Fruit fly (Drosophila melanogaster) whole organism, embryonic: ENCODE data around the gene Mtpalpha.

Experiments
- ATbp ChIP-seq: fragments of 200-800 bp; sonication (Bioruptor generic); optimal IDR thresholded peaks from 2 replicates; lab custom pipeline; 2017; ENCODE audit warnings: missing biosample characterization, mild to moderate bottlenecking, missing genetic modification characterization, missing genetic modification reagents
- Aef1 ChIP-seq: fragments of 200-800 bp; sonication (Bioruptor generic); IDR thresholded peaks from 3 replicates; pipeline ENCODE4 v1.3.6; 2022; ENCODE audit warnings: missing biosample characterization, missing genetic modification characterization
- CG10979 ChIP-seq: fragments of 200-800 bp; sonication (Bioruptor generic); optimal IDR thresholded peaks from 2 replicates; lab custom pipeline; 2018; ENCODE audit warnings: missing biosample characterization, mild to moderate bottlenecking, missing genetic modification characterization, moderate library complexity
- CG11398 ChIP-seq: fragments of 200-800 bp; sonication (Bioruptor generic); optimal IDR thresholded peaks from 2 replicates; lab custom pipeline; 2016; ENCODE audit warnings: missing biosample characterization, missing genetic modification characterization
- CG13296 ChIP-seq: fragments of 200-800 bp; sonication (Bioruptor generic); optimal IDR thresholded peaks from 3 replicates; lab custom pipeline; 2018; ENCODE audit warnings: missing biosample characterization, mild to moderate bottlenecking, missing genetic modification characterization
- CG13424 ChIP-seq: fragments of 200-800 bp; sonication (Bioruptor generic); optimal IDR thresholded peaks from 2 replicates; lab custom pipeline; 2019; ENCODE audit warnings: missing biosample characterization, mild to moderate bottlenecking, missing genetic modification characterization, moderate library complexity
- CG13894 ChIP-seq: fragments of 200-800 bp; sonication (Bioruptor generic); optimal IDR thresholded peaks from 3 replicates; lab custom pipeline; 2018; ENCODE audit warnings: missing biosample characterization, mild to moderate bottlenecking, missing genetic modification characterization, moderate library complexity
- CG14050 ChIP-seq: fragments of 200-800 bp; sonication (Bioruptor generic); IDR thresholded peaks from 3 replicates; pipeline ENCODE4 v1.3.6; 2022; ENCODE audit warnings: missing biosample characterization, missing genetic modification characterization
- CG14710 ChIP-seq: fragments of 200-800 bp; sonication (Bioruptor generic); optimal IDR thresholded peaks from 3 replicates; lab custom pipeline; 2019; ENCODE audit warnings: missing biosample characterization, mild to moderate bottlenecking, missing genetic modification characterization, moderate library complexity
- CG15479 ChIP-seq: fragments of 200-800 bp; sonication (Bioruptor generic); optimal IDR thresholded peaks from 3 replicates; lab custom pipeline; 2019; ENCODE audit warnings: missing biosample characterization, mild to moderate bottlenecking, missing genetic modification characterization, moderate library complexity
- CG16813 ChIP-seq: fragments of 200-800 bp; sonication (Bioruptor generic); IDR thresholded peaks from 3 replicates; pipeline ENCODE4 v1.3.6; 2022; ENCODE audit warnings: missing biosample characterization, missing genetic modification characterization; ENCODE audit not compliant: partially characterized antibody
- CG16815 ChIP-seq: fragments of 200-800 bp; sonication (Bioruptor generic); optimal IDR thresholded peaks from 3 replicates; lab custom pipeline; 2017; ENCODE audit warnings: missing biosample characterization, mild to moderate bottlenecking, missing genetic modification characterization
- CG17829 ChIP-seq: fragments of 200-800 bp; optimal IDR thresholded peaks from 2 replicates; lab custom pipeline; 2019; ENCODE audit warnings: missing biosample characterization, mild to moderate bottlenecking, missing genetic modification characterization, moderate library complexity
- CG2116 ChIP-seq: fragments of 200-800 bp; sonication (Bioruptor generic); optimal IDR thresholded peaks from 3 replicates; lab custom pipeline; 2018; ENCODE audit warnings: missing biosample characterization, mild to moderate bottlenecking, missing genetic modification characterization
- CG2199 ChIP-seq: fragments of 200-800 bp; sonication (Bioruptor generic); IDR thresholded peaks from 3 replicates; pipeline ENCODE4 v1.3.6; 2022; ENCODE audit warnings: missing biosample characterization, missing genetic modification characterization
- CG31224 ChIP-seq: fragments of 200-800 bp; sonication (Bioruptor generic); IDR thresholded peaks from 2 replicates; pipeline ENCODE4 v1.3.6; 2022; ENCODE audit warnings: missing biosample characterization, missing genetic modification characterization
- CG31365 ChIP-seq: fragments of 200-800 bp; sonication (Bioruptor generic); optimal IDR thresholded peaks from 2 replicates; lab custom pipeline; 2018; ENCODE audit warnings: missing biosample characterization, mild to moderate bottlenecking, missing genetic modification characterization
- CG31441 ChIP-seq: fragments of 200-800 bp; sonication (Bioruptor generic); IDR thresholded peaks from 2 replicates; pipeline ENCODE4 v1.3.6; 2022; ENCODE audit warnings: missing biosample characterization, missing genetic modification characterization
- CG43689 ChIP-seq: fragments of 200-800 bp; sonication (Bioruptor generic); IDR thresholded peaks from 2 replicates; pipeline ENCODE4 v1.3.6; 2022; ENCODE audit warnings: missing biosample characterization, missing genetic modification characterization
- CG4707 ChIP-seq: fragments of 200-800 bp; sonication (Bioruptor generic); optimal IDR thresholded peaks from 2 replicates; lab custom pipeline; 2018; ENCODE audit warnings: missing biosample characterization, mild to moderate bottlenecking, missing genetic modification characterization, moderate library complexity
- CG6254 ChIP-seq: fragments of 200-800 bp; sonication (Bioruptor generic); optimal IDR thresholded peaks from 3 replicates; lab custom pipeline; 2017; ENCODE audit warnings: mild to moderate bottlenecking, missing biosample characterization, missing genetic modification reagents, missing genetic modification characterization
- CG7357 ChIP-seq: fragments of 200-800 bp; sonication (Bioruptor generic); IDR thresholded peaks from 3 replicates; pipeline ENCODE4 v1.3.6; 2022; ENCODE audit warnings: missing biosample characterization, missing genetic modification characterization
- CG7556 ChIP-seq: fragments of 200-800 bp; sonication (Bioruptor generic); optimal IDR thresholded peaks from 2 replicates; lab custom pipeline; 2017; ENCODE audit warnings: missing biosample characterization, mild to moderate bottlenecking, missing genetic modification characterization
- CG7963 ChIP-seq: fragments of 200-800 bp; sonication (Bioruptor generic); IDR thresholded peaks from 3 replicates; pipeline ENCODE4 v1.3.6; 2022; ENCODE audit warnings: missing biosample characterization, missing genetic modification characterization; ENCODE audit not compliant: partially characterized antibody
- CG8924 ChIP-seq: fragments of 200-800 bp; optimal IDR thresholded peaks from 3 replicates; lab custom pipeline; 2019; ENCODE audit warnings: missing biosample characterization, mild to moderate bottlenecking, missing genetic modification characterization, moderate library complexity
- CG9727 ChIP-seq: fragments of 200-800 bp; sonication (Bioruptor generic); optimal IDR thresholded peaks from 3 replicates; lab custom pipeline; 2017; ENCODE audit warnings: missing biosample characterization, mild to moderate bottlenecking, missing genetic modification characterization
- CoRest ChIP-seq: fragments of 200-800 bp; sonication (Bioruptor generic); optimal IDR thresholded peaks from 3 replicates; lab custom pipeline; 2018; ENCODE audit warnings: missing biosample characterization, mild to moderate bottlenecking, missing genetic modification characterization, moderate library complexity
- Deaf1 ChIP-seq: fragments of 200-800 bp; optimal IDR thresholded peaks from 3 replicates; lab custom pipeline; 2019; ENCODE audit warnings: missing biosample characterization, mild to moderate bottlenecking, missing genetic modification characterization, moderate library complexity
- Dp ChIP-seq: fragments of 200-800 bp; sonication (Bioruptor generic); optimal IDR thresholded peaks from 2 replicates; lab custom pipeline; 2018; ENCODE audit warnings: missing biosample characterization, mild to moderate bottlenecking, missing genetic modification characterization, moderate library complexity
- E2f1 ChIP-seq: fragments of 200-800 bp; sonication (Bioruptor generic); IDR thresholded peaks from 2 replicates; pipeline ENCODE4 v1.3.6; 2022; ENCODE audit warnings: missing biosample characterization, missing genetic modification characterization
- Fer1 ChIP-seq: fragments of 200-800 bp; sonication (Bioruptor generic); optimal IDR thresholded peaks from 2 replicates; lab custom pipeline; 2017; ENCODE audit warnings: missing biosample characterization, mild to moderate bottlenecking, missing genetic modification characterization
- Gsc ChIP-seq: fragments of 200-800 bp; sonication (Bioruptor generic); IDR thresholded peaks from 2 replicates; pipeline ENCODE4 v1.3.6; 2022; ENCODE audit warnings: missing biosample characterization, missing genetic modification characterization
- HLH54F ChIP-seq: fragments of 200-800 bp; sonication (Bioruptor generic); optimal IDR thresholded peaks from 3 replicates; lab custom pipeline; 2016; ENCODE audit warnings: missing biosample characterization, missing genetic modification characterization
- Rx ChIP-seq: fragments of 200-800 bp; sonication (Bioruptor generic); IDR thresholded peaks from 2 replicates; pipeline ENCODE4 v1.3.6; 2022; ENCODE audit warnings: missing biosample characterization, missing genetic modification characterization
- Sry-β ChIP-seq: fragments of 200-800 bp; sonication (Bioruptor generic); optimal IDR thresholded peaks from 2 replicates; lab custom pipeline; 2018; ENCODE audit warnings: missing biosample characterization, mild to moderate bottlenecking, missing genetic modification characterization, moderate library complexity
- Xrp1 ChIP-seq: fragments of 200-800 bp; sonication (Bioruptor generic); IDR thresholded peaks from 2 replicates; pipeline ENCODE4 v1.3.6; 2022; ENCODE audit warnings: missing biosample characterization, missing genetic modification characterization
- cas ChIP-seq: fragments of 200-800 bp; sonication (Bioruptor generic); IDR thresholded peaks from 2 replicates; pipeline ENCODE4 v1.3.6; 2022; ENCODE audit warnings: missing biosample characterization, missing genetic modification characterization
- dmrt99B ChIP-seq: fragments of 200-800 bp; sonication (Bioruptor generic); optimal IDR thresholded peaks from 2 replicates; lab custom pipeline; 2018; ENCODE audit warnings: missing biosample characterization, mild to moderate bottlenecking, missing genetic modification characterization, moderate library complexity
- ewg ChIP-seq: fragments of 200-800 bp; sonication (Bioruptor generic); optimal IDR thresholded peaks from 3 replicates; lab custom pipeline; 2017; ENCODE audit warnings: mild to moderate bottlenecking, missing biosample characterization, missing genetic modification reagents, missing genetic modification characterization
- gcm ChIP-seq: fragments of 200-800 bp; sonication (Bioruptor generic); optimal IDR thresholded peaks from 2 replicates; lab custom pipeline; 2019; ENCODE audit warnings: missing biosample characterization, mild to moderate bottlenecking, missing genetic modification characterization, moderate library complexity
- ham ChIP-seq: fragments of 200-800 bp; sonication (Bioruptor generic); IDR thresholded peaks from 2 replicates; pipeline ENCODE4 v1.3.6; 2022; ENCODE audit warnings: missing biosample characterization, missing genetic modification characterization
- hkb ChIP-seq, 2 experiments: fragments of 200-800 bp in 1 of 2; fragments of >200 bp in 1 of 2; sonication (Bioruptor generic) in 1 of 2; IDR thresholded peaks in 1 of 2; optimal IDR thresholded peaks in 1 of 2; 2 replicates each; pipeline versions ENCODE4 v1.3.6 to Lab custom; 2017 to 2022; ENCODE audit warnings: missing biosample characterization in 1 of 2, missing genetic modification characterization in 1 of 2
- klu ChIP-seq: fragments of 200-800 bp; sonication (Bioruptor generic); IDR thresholded peaks from 2 replicates; pipeline ENCODE4 v1.3.6; 2022; ENCODE audit warnings: missing biosample characterization, missing genetic modification characterization
- phol ChIP-seq: fragments of 200-800 bp; sonication (Bioruptor generic); optimal IDR thresholded peaks from 3 replicates; lab custom pipeline; 2018; ENCODE audit warnings: missing biosample characterization, mild to moderate bottlenecking, missing genetic modification characterization, moderate library complexity
- prd ChIP-seq, 3 experiments: fragments of >200 bp in 2 of 3; fragments of 200-800 bp in 1 of 3; sonication (Bioruptor generic) in 1 of 3; optimal IDR thresholded peaks in 2 of 3; IDR thresholded peaks in 1 of 3; 2 replicates in 2 of 3; 3 replicates in 1 of 3; pipeline versions ENCODE4 v1.3.6 to Lab custom; 2017 to 2022; ENCODE audit warnings: missing biosample characterization in 1 of 3, missing genetic modification characterization in 1 of 3
- sr ChIP-seq: fragments of 200-800 bp; sonication (Bioruptor generic); IDR thresholded peaks from 3 replicates; pipeline ENCODE4 v1.3.6; 2022; ENCODE audit warnings: missing biosample characterization, missing genetic modification characterization
- ssp ChIP-seq: fragments of 200-800 bp; sonication (Bioruptor generic); IDR thresholded peaks from 2 replicates; pipeline ENCODE4 v1.3.6; 2022; ENCODE audit warnings: missing biosample characterization, missing genetic modification characterization
- trem ChIP-seq: fragments of 200-800 bp; optimal IDR thresholded peaks from 3 replicates; lab custom pipeline; 2019; ENCODE audit warnings: missing biosample characterization, mild to moderate bottlenecking, missing genetic modification characterization, moderate library complexity
- zen ChIP-seq: fragments of 200-800 bp; sonication (Bioruptor generic); optimal IDR thresholded peaks from 3 replicates; lab custom pipeline; 2018; ENCODE audit warnings: missing biosample characterization, mild to moderate bottlenecking, missing genetic modification characterization, moderate library complexity
- zf30C ChIP-seq: fragments of 200-800 bp; sonication (Bioruptor generic); optimal IDR thresholded peaks from 3 replicates; lab custom pipeline; 2018; ENCODE audit warnings: missing biosample characterization, mild to moderate bottlenecking, missing genetic modification characterization

Gene Mtpalpha

DNA sequence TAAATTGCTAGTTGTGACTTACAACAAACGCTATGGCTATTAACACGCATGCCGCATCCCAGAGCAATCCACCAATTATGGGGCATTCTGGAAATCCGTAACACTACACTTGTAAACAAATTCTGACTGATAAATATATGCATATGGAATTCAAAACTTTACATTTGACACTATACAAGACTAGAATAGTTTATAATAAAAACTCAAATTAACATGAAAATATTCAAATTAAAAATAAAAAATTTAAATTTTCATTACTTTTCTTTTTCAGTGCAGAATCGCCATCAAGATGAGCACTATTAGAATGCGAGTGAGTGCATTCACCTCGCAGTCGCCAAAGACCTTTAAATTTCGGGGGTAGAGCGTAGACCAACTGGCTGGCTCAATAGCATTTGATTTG, 9.4 kb upstream of the Mtpalpha start (continued):
- TF ChIP-seq CG7556 (GFP tag; lab: Kevin White, UChicago), result peak; percentile 15
- peak; percentile 15; the same call in 1 of the 2 replicates for TF ChIP-seq E2f1
- peak; percentile 77 for TF ChIP-seq CG10979 (tag; lab: Kevin White, UChicago)
- TF ChIP-seq ewg (GFP tag; lab: Kevin White, UChicago), result no peak
- TF ChIP-seq sr, result no peak
- TF ChIP-seq ssp (GFP tag; lab: Robert Waterston, UW), result no peak
- TF ChIP-seq ATbp (GFP tag; lab: Kevin White, UChicago), result no peak
- TF ChIP-seq gcm (GFP tag; lab: Kevin White, UChicago), result peak; percentile 51
- peak; percentile 62 for TF ChIP-seq CG31441
- TF ChIP-seq CG14710 (tag; lab: Kevin White, UChicago), result peak; percentile 71
- TF ChIP-seq Aef1 (GFP tag; lab: Robert Waterston, UW), result no peak
- TF ChIP-seq CG14050 (GFP tag; lab: Robert Waterston, UW), result no peak
- TF ChIP-seq hkb (optimal IDR thresholded peaks at IDR 0.05; lab: Kevin White, UChicago), result no peak
- no peak for TF ChIP-seq hkb (GFP tag; IDR thresholded peaks at IDR 0.05; lab: Robert Waterston, UW)
- peak; percentile 50 for TF ChIP-seq zen (tag; lab: Kevin White, UChicago)
- peak; percentile 78 for TF ChIP-seq CG17829
- peak; percentile 41 for TF ChIP-seq CG8924 (tag; lab: Kevin White, UChicago)
- no peak for TF ChIP-seq CG13894
- no peak for TF ChIP-seq Gsc
- TF ChIP-seq CG31224, result no peak
- TF ChIP-seq prd (optimal IDR thresholded peaks at IDR 0.05; lab: Kevin White, UChicago), result no peak
- peak; percentile 60; the same call in 1 of the 3 replicates for TF ChIP-seq prd (GFP tag; IDR thresholded peaks at IDR 0.05; lab: Robert Waterston, UW)
- no peak for TF ChIP-seq CG7357 (GFP tag; lab: Robert Waterston, UW)
- peak; percentile 60 for TF ChIP-seq CG9727 (GFP tag; lab: Kevin White, UChicago)
- TF ChIP-seq CG15479, result no peak
- no peak for TF ChIP-seq cas (GFP tag; lab: Robert Waterston, UW)
- no peak for TF ChIP-seq Rx (GFP tag; lab: Robert Waterston, UW)
- TF ChIP-seq CG4707 (GFP tag; lab: Kevin White, UChicago), result no peak
- peak; percentile 73 for TF ChIP-seq Xrp1 (GFP tag; lab: Robert Waterston, UW)
- TF ChIP-seq CG16815 (GFP tag; lab: Kevin White, UChicago), result peak; percentile 12
- TF ChIP-seq CG13424, result peak; percentile 26
- no peak for TF ChIP-seq CG16813 (GFP tag; lab: Robert Waterston, UW)
- TF ChIP-seq Sry-β (GFP tag; lab: Kevin White, UChicago), result no peak
- TF ChIP-seq zf30C (GFP tag; lab: Kevin White, UChicago), result peak; percentile 35
- no peak for TF ChIP-seq CG11398 (GFP tag; lab: Kevin White, UChicago)
- TF ChIP-seq CG31365 (tag; lab: Kevin White, UChicago), result no peak
- TF ChIP-seq CG7963 (GFP tag; lab: Robert Waterston, UW), result no peak
- no peak for TF ChIP-seq ham (GFP tag; lab: Robert Waterston, UW)
- TF ChIP-seq trem, result peak; percentile 36
- peak; percentile 36 for TF ChIP-seq CG6254 (GFP tag; lab: Kevin White, UChicago)
- TF ChIP-seq Deaf1 (tag; lab: Kevin White, UChicago), result no peak
- TF ChIP-seq CoRest, result peak; percentile 8
- no peak for TF ChIP-seq CG43689 (GFP tag; lab: Robert Waterston, UW)
- no peak for TF ChIP-seq Fer1 (GFP tag; lab: Kevin White, UChicago)
- TF ChIP-seq CG13296 (GFP tag; lab: Kevin White, UChicago), result no peak
- peak; percentile 32 for TF ChIP-seq dmrt99B (tag; lab: Kevin White, UChicago)
- no peak for TF ChIP-seq klu (GFP tag; lab: Robert Waterston, UW)
- no peak for TF ChIP-seq CG2116 (GFP tag; lab: Kevin White, UChicago)
- peak; percentile 55 for TF ChIP-seq phol (tag; lab: Kevin White, UChicago)
- TF ChIP-seq Dp (GFP tag; lab: Kevin White, UChicago), result no peak
- no peak for TF ChIP-seq HLH54F (GFP tag; lab: Kevin White, UChicago)
- TF ChIP-seq CG2199 (GFP tag; lab: Robert Waterston, UW), result no peak
